ENCODE assay signal across 1 fruit fly cellular context in the genomic region with DNA sequence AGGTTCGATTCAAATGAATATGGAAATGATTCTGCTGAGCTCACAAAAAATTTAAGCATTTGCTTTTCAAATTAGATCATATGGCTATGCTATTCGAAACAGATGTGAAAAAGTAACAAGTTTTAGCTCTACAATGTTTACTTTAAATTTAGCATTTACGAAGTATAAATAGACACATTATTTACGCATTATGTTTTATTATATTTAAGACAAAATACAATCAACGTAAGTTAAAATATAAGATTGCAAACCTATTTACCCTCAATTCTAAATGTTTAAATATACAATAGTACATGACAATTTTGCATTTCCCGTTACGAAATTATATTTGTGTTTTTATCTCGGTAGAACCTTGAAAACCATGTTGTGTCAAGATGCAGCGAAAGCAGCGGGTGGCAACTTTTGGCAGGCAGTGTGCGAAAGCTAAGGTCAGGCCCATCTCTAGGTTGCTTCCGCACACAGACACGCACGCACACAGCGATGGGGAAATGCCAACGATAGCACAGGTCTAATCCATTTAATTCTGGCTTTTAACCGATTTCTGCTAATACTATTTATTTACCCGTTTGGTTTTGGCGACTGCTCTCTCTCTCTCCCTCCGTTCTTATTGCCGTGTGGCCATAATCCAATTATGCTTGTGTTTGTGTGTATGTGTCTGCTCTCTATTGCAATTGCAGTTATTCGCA.
TF ChIP-seq lines count a peak whose summit lies in the region.

No protein-coding gene starts in this region.

TF ChIP-seq in whole organism, embryonic, 481 proteins besides CTCF, POLR2A, EP300 and RAD21 (continued from another document):
- peak; percentile 54 for TF ChIP-seq Sry-δ (GFP tag; optimal IDR thresholded peaks at IDR 0.05; lab: Kevin White, UChicago)
- TF ChIP-seq amos (GFP tag; IDR thresholded peaks at IDR 0.05; lab: Robert Waterston, UW; ENCODE audit: partially characterized antibody): peak; percentile 31; the same call in 1 of the 2 replicates
- TF ChIP-seq CG18262 (tag; optimal IDR thresholded peaks at IDR 0.05; lab: Kevin White, UChicago): peak; percentile 27
- no peak for TF ChIP-seq slou (GFP tag; optimal IDR thresholded peaks at IDR 0.05; lab: Kevin White, UChicago)
- TF ChIP-seq CG12219 (GFP tag; optimal IDR thresholded peaks at IDR 0.05; lab: Kevin White, UChicago): peak; percentile 20
- no peak for TF ChIP-seq lov (optimal IDR thresholded peaks at IDR 0.05; lab: Kevin White, UChicago)
- no peak for TF ChIP-seq lov (GFP tag; IDR thresholded peaks at IDR 0.05; lab: Robert Waterston, UW)
- no peak for TF ChIP-seq CG6791 (GFP tag; IDR thresholded peaks at IDR 0.05; lab: Robert Waterston, UW; ENCODE audit: partially characterized antibody)
- peak; percentile 2 for TF ChIP-seq D19B (GFP tag; optimal IDR thresholded peaks at IDR 0.05; lab: Kevin White, UChicago)
- peak; percentile 14 for TF ChIP-seq CG4328 (GFP tag; optimal IDR thresholded peaks at IDR 0.05; lab: Kevin White, UChicago)
- TF ChIP-seq dmrt99B (tag; optimal IDR thresholded peaks at IDR 0.05; lab: Kevin White, UChicago): peak; percentile 40
- TF ChIP-seq en (GFP tag; optimal IDR thresholded peaks at IDR 0.05; lab: Kevin White, UChicago): no peak
- TF ChIP-seq CG18619 (GFP tag; optimal IDR thresholded peaks at IDR 0.05; lab: Kevin White, UChicago): peak; percentile 25
- no peak for TF ChIP-seq CG1792 (GFP tag; optimal IDR thresholded peaks at IDR 0.05; lab: Kevin White, UChicago)
- TF ChIP-seq tio (GFP tag; optimal IDR thresholded peaks at IDR 0.05; lab: Kevin White, UChicago): peak; percentile 39
- no peak for TF ChIP-seq HmgD (GFP tag; optimal IDR thresholded peaks at IDR 0.05; lab: Kevin White, UChicago)
- TF ChIP-seq CG9437 (GFP tag; optimal IDR thresholded peaks at IDR 0.05; lab: Kevin White, UChicago): peak; percentile 43
- no peak for TF ChIP-seq Side (GFP tag; optimal IDR thresholded peaks at IDR 0.05; lab: Kevin White, UChicago)
- TF ChIP-seq nmo (GFP tag; optimal IDR thresholded peaks at IDR 0.05; lab: Kevin White, UChicago): peak; percentile 33
- TF ChIP-seq schlank (tag; optimal IDR thresholded peaks at IDR 0.05; lab: Kevin White, UChicago): no peak
- TF ChIP-seq Atf6 (GFP tag; IDR thresholded peaks at IDR 0.05; lab: Robert Waterston, UW): 0 out of 2 replicates have a peak, but pooled peaks have one; percentile 13
- TF ChIP-seq CG32767 (GFP tag; IDR thresholded peaks at IDR 0.05; lab: Robert Waterston, UW): no peak
- peak; percentile 15 for TF ChIP-seq chn (GFP tag; optimal IDR thresholded peaks at IDR 0.05; lab: Kevin White, UChicago)
- no peak for TF ChIP-seq dimm (GFP tag; IDR thresholded peaks at IDR 0.05; lab: Robert Waterston, UW)
- TF ChIP-seq CG4820 (GFP tag; optimal IDR thresholded peaks at IDR 0.05; lab: Kevin White, UChicago): peak; percentile 6
- no peak for TF ChIP-seq NC2β (GFP tag; optimal IDR thresholded peaks at IDR 0.05; lab: Kevin White, UChicago)
- TF ChIP-seq CrebB (tag; optimal IDR thresholded peaks at IDR 0.05; lab: Kevin White, UChicago): no peak
- TF ChIP-seq fd96Cb (tag; optimal IDR thresholded peaks at IDR 0.05; lab: Kevin White, UChicago): peak; percentile 1
- TF ChIP-seq CG4424 (GFP tag; optimal IDR thresholded peaks at IDR 0.05; lab: Kevin White, UChicago): peak; percentile 51
- TF ChIP-seq CG30020 (tag; optimal IDR thresholded peaks at IDR 0.05; lab: Kevin White, UChicago): no peak
- TF ChIP-seq ATbp (GFP tag; optimal IDR thresholded peaks at IDR 0.05; lab: Kevin White, UChicago): no peak
- TF ChIP-seq CG13424 (tag; optimal IDR thresholded peaks at IDR 0.05; lab: Kevin White, UChicago): peak; percentile 5
- no peak for TF ChIP-seq pzg (GFP tag; optimal IDR thresholded peaks at IDR 0.05; lab: Kevin White, UChicago)
- peak; percentile 25 for TF ChIP-seq bcd (GFP tag; optimal IDR thresholded peaks at IDR 0.05; lab: Kevin White, UChicago)
- TF ChIP-seq CG14710 (tag; optimal IDR thresholded peaks at IDR 0.05; lab: Kevin White, UChicago): peak; percentile 7
- TF ChIP-seq CG2678 (tag; optimal IDR thresholded peaks at IDR 0.05; lab: Kevin White, UChicago): peak; percentile 48
- TF ChIP-seq CG17802 (tag; optimal IDR thresholded peaks at IDR 0.05; lab: Kevin White, UChicago): no peak
- peak in 1 of 2 experiments; percentile 12 for TF ChIP-seq chif (GFP tag; optimal IDR thresholded peaks at IDR 0.05; lab: Kevin White, UChicago)
- no peak for TF ChIP-seq kni (GFP tag; optimal IDR thresholded peaks at IDR 0.05; lab: Kevin White, UChicago)
- TF ChIP-seq CG6272 (GFP tag; IDR thresholded peaks at IDR 0.05; lab: Robert Waterston, UW): no peak
- peak in 1 of 2 experiments; percentile 32 for TF ChIP-seq Eip74EF (GFP tag; optimal IDR thresholded peaks at IDR 0.05; lab: Kevin White, UChicago)
- peak; percentile 85 for TF ChIP-seq Med (GFP tag; lab: Kevin White, UChicago)
- peak; percentile 9 for TF ChIP-seq Dek (tag; optimal IDR thresholded peaks at IDR 0.05; lab: Kevin White, UChicago)
- TF ChIP-seq Pdp1 (GFP tag; optimal IDR thresholded peaks at IDR 0.05; lab: Kevin White, UChicago): no peak
- no peak for TF ChIP-seq run (tag; optimal IDR thresholded peaks at IDR 0.05; lab: Kevin White, UChicago)
- TF ChIP-seq sens (GFP tag; lab: Kevin White, UChicago): peak; percentile 81
- peak; percentile 8 for TF ChIP-seq HLH54F (GFP tag; optimal IDR thresholded peaks at IDR 0.05; lab: Kevin White, UChicago)
- TF ChIP-seq CG17829 (tag; optimal IDR thresholded peaks at IDR 0.05; lab: Kevin White, UChicago): no peak
- no peak for TF ChIP-seq cad (GFP tag; optimal IDR thresholded peaks at IDR 0.05; lab: Kevin White, UChicago)
- TF ChIP-seq H2.0 (GFP tag; IDR thresholded peaks at IDR 0.05; lab: Robert Waterston, UW): peak; percentile 31; the same call in 1 of the 2 replicates
- peak; percentile 36 for TF ChIP-seq CG12104 (GFP tag; optimal IDR thresholded peaks at IDR 0.05; lab: Kevin White, UChicago)
- no peak for TF ChIP-seq CG17612 (GFP tag; IDR thresholded peaks at IDR 0.05; lab: Robert Waterston, UW)
- TF ChIP-seq ewg (GFP tag; optimal IDR thresholded peaks at IDR 0.05; lab: Kevin White, UChicago): peak; percentile 20
- peak; percentile 34; the same call in 1 of the 2 replicates for TF ChIP-seq CG9932 (GFP tag; IDR thresholded peaks at IDR 0.05; lab: Robert Waterston, UW)
- peak; percentile 10 for TF ChIP-seq Spps (tag; optimal IDR thresholded peaks at IDR 0.05; lab: Kevin White, UChicago)
- peak; percentile 21 for TF ChIP-seq pum (GFP tag; optimal IDR thresholded peaks at IDR 0.05; lab: Kevin White, UChicago)
- TF ChIP-seq CG11398 (GFP tag; optimal IDR thresholded peaks at IDR 0.05; lab: Kevin White, UChicago): no peak
- no peak for TF ChIP-seq Poxn (GFP tag; IDR thresholded peaks at IDR 0.05; lab: Robert Waterston, UW)
- peak; percentile 12 for TF ChIP-seq CG17359 (tag; optimal IDR thresholded peaks at IDR 0.05; lab: Kevin White, UChicago)
- no peak for TF ChIP-seq CG8944 (GFP tag; optimal IDR thresholded peaks at IDR 0.05; lab: Kevin White, UChicago)
- peak; percentile 58 for TF ChIP-seq CG9727 (GFP tag; optimal IDR thresholded peaks at IDR 0.05; lab: Kevin White, UChicago)
- TF ChIP-seq CG3163 (GFP tag; optimal IDR thresholded peaks at IDR 0.05; lab: Kevin White, UChicago): no peak
- TF ChIP-seq CG12299 (tag; optimal IDR thresholded peaks at IDR 0.05; lab: Kevin White, UChicago): no peak
- no peak for TF ChIP-seq CG42726 (GFP tag; IDR thresholded peaks at IDR 0.05; lab: Robert Waterston, UW; ENCODE audit: partially characterized antibody)
- no peak for TF ChIP-seq hbn (GFP tag; IDR thresholded peaks at IDR 0.05; lab: Robert Waterston, UW; ENCODE audit: partially characterized antibody)
- peak; percentile 28 for TF ChIP-seq CG12071 (GFP tag; optimal IDR thresholded peaks at IDR 0.05; lab: Kevin White, UChicago)
- TF ChIP-seq grau (tag; optimal IDR thresholded peaks at IDR 0.05; lab: Kevin White, UChicago): peak; percentile 33
- TF ChIP-seq CG10267 (tag; optimal IDR thresholded peaks at IDR 0.05; lab: Kevin White, UChicago): peak; percentile 10
- TF ChIP-seq mld (GFP tag; IDR thresholded peaks at IDR 0.05; lab: Robert Waterston, UW; ENCODE audit: partially characterized antibody): no peak
- 0 out of 2 replicates have a peak, but pooled peaks have one; percentile 32 for TF ChIP-seq aop (GFP tag; IDR thresholded peaks at IDR 0.05; lab: Robert Waterston, UW)
- no peak for TF ChIP-seq ac (GFP tag; optimal IDR thresholded peaks at IDR 0.05; lab: Kevin White, UChicago)
- no peak for TF ChIP-seq CG10431 (GFP tag; optimal IDR thresholded peaks at IDR 0.05; lab: Kevin White, UChicago)
- no peak for TF ChIP-seq ap (GFP tag; IDR thresholded peaks at IDR 0.05; lab: Robert Waterston, UW)
- peak; percentile 38 for TF ChIP-seq Meics (GFP tag; optimal IDR thresholded peaks at IDR 0.05; lab: Kevin White, UChicago)
- TF ChIP-seq fd64A (GFP tag; optimal IDR thresholded peaks at IDR 0.05; lab: Kevin White, UChicago): no peak
- no peak for TF ChIP-seq ab (GFP tag; optimal IDR thresholded peaks at IDR 0.05; lab: Kevin White, UChicago)
- no peak for TF ChIP-seq salm (tag; optimal IDR thresholded peaks at IDR 0.05; lab: Kevin White, UChicago)
- no peak for TF ChIP-seq Doc3 (GFP tag; IDR thresholded peaks at IDR 0.05; lab: Robert Waterston, UW; ENCODE audit: partially characterized antibody)
- no peak for TF ChIP-seq Taf1 (GFP tag; IDR thresholded peaks at IDR 0.05; lab: Robert Waterston, UW)
- TF ChIP-seq odd (GFP tag; optimal IDR thresholded peaks at IDR 0.05; lab: Kevin White, UChicago): no peak
- TF ChIP-seq BtbVII (GFP tag; optimal IDR thresholded peaks at IDR 0.05; lab: Kevin White, UChicago): peak; percentile 35
- TF ChIP-seq CG14441 (GFP tag; IDR thresholded peaks at IDR 0.05; lab: Robert Waterston, UW): no peak
- peak; percentile 12 for TF ChIP-seq CG10209 (GFP tag; optimal IDR thresholded peaks at IDR 0.05; lab: Kevin White, UChicago)
- no peak for TF ChIP-seq ftz-f1 (GFP tag; optimal IDR thresholded peaks at IDR 0.05; lab: Kevin White, UChicago)
- TF ChIP-seq vfl (GFP tag; optimal IDR thresholded peaks at IDR 0.05; lab: Kevin White, UChicago): no peak
- TF ChIP-seq lola (GFP tag; optimal IDR thresholded peaks at IDR 0.05; lab: Kevin White, UChicago): peak in 1 of 3 experiments; percentile 42
- no peak for TF ChIP-seq CG10959 (GFP tag; IDR thresholded peaks at IDR 0.05; lab: Robert Waterston, UW)
- TF ChIP-seq vnd (GFP tag; IDR thresholded peaks at IDR 0.05; lab: Robert Waterston, UW; ENCODE audit: partially characterized antibody): no peak
- no peak for TF ChIP-seq CG1602 (GFP tag; optimal IDR thresholded peaks at IDR 0.05; lab: Kevin White, UChicago)
- no peak for TF ChIP-seq dan (GFP tag; IDR thresholded peaks at IDR 0.05; lab: Robert Waterston, UW)
- TF ChIP-seq dpn (GFP tag; optimal IDR thresholded peaks at IDR 0.05; lab: Kevin White, UChicago): peak in 1 of 2 experiments; percentile 29
- no peak for TF ChIP-seq CG4707 (GFP tag; optimal IDR thresholded peaks at IDR 0.05; lab: Kevin White, UChicago)
- TF ChIP-seq CG3065 (GFP tag; optimal IDR thresholded peaks at IDR 0.05; lab: Kevin White, UChicago): no peak
- TF ChIP-seq jigr1 (GFP tag; IDR thresholded peaks at IDR 0.05; lab: Robert Waterston, UW): no peak
TF ChIP-seq in whole organism, embryonic: peak in this region for 138.
